Fruit fly (Drosophila melanogaster) whole organism, embryonic: ENCODE results near the gene CG43367.
A peak's percentile ranks its signal among the peaks of the same experiment; 100 is the strongest.

Experiments
- Blimp-1 ChIP-seq: fragments of 200-800 bp; sonication (Bioruptor generic); optimal IDR thresholded peaks from 3 replicates; lab custom pipeline; 2018; ENCODE audit warnings: missing biosample characterization, missing genetic modification characterization, mild to moderate bottlenecking, moderate library complexity, missing genetic modification reagents
- Bteb2 ChIP-seq: fragments of 200-800 bp; sonication (Bioruptor generic); optimal IDR thresholded peaks from 2 replicates; lab custom pipeline; 2016; ENCODE audit warnings: missing biosample characterization, missing genetic modification characterization
- CG10147 ChIP-seq: fragments of 200-800 bp; sonication (Bioruptor generic); optimal IDR thresholded peaks from 2 replicates; lab custom pipeline; 2019; ENCODE audit warnings: missing biosample characterization, mild to moderate bottlenecking, missing genetic modification characterization, moderate library complexity
- CG10462 ChIP-seq: fragments of 200-800 bp; sonication (Bioruptor generic); optimal IDR thresholded peaks from 2 replicates; lab custom pipeline; 2016; ENCODE audit warnings: missing biosample characterization, missing genetic modification characterization
- CG12299 ChIP-seq: fragments of 200-800 bp; sonication (Bioruptor generic); optimal IDR thresholded peaks from 2 replicates; lab custom pipeline; 2018; ENCODE audit warnings: missing biosample characterization, mild to moderate bottlenecking, missing genetic modification characterization
- CG12744 ChIP-seq: fragments of 200-800 bp; sonication (Bioruptor generic); optimal IDR thresholded peaks from 2 replicates; lab custom pipeline; 2016; ENCODE audit warnings: missing biosample characterization, missing genetic modification characterization
- CG13296 ChIP-seq: fragments of 200-800 bp; sonication (Bioruptor generic); optimal IDR thresholded peaks from 3 replicates; lab custom pipeline; 2018; ENCODE audit warnings: missing biosample characterization, mild to moderate bottlenecking, missing genetic modification characterization
- CG13424 ChIP-seq: fragments of 200-800 bp; sonication (Bioruptor generic); optimal IDR thresholded peaks from 2 replicates; lab custom pipeline; 2019; ENCODE audit warnings: missing biosample characterization, mild to moderate bottlenecking, missing genetic modification characterization, moderate library complexity
- CG15269 ChIP-seq: fragments of 200-800 bp; sonication (Bioruptor generic); optimal IDR thresholded peaks from 2 replicates; lab custom pipeline; 2018; ENCODE audit warnings: missing biosample characterization, mild to moderate bottlenecking, missing genetic modification characterization, moderate library complexity
- CG2678 ChIP-seq: fragments of 200-800 bp; sonication (Bioruptor generic); optimal IDR thresholded peaks from 3 replicates; lab custom pipeline; 2019; ENCODE audit warnings: missing biosample characterization, mild to moderate bottlenecking, missing genetic modification characterization, moderate library complexity
- CG2712 ChIP-seq: fragments of 200-800 bp; optimal IDR thresholded peaks from 3 replicates; lab custom pipeline; 2019; ENCODE audit warnings: missing biosample characterization, mild to moderate bottlenecking, missing genetic modification characterization, moderate library complexity
- CG4404 ChIP-seq: fragments of 200-800 bp; sonication (Bioruptor generic); IDR thresholded peaks from 2 replicates; pipeline ENCODE4 v1.3.6; 2022; ENCODE audit warnings: missing biosample characterization, missing genetic modification characterization
- CG5180 ChIP-seq: fragments of 200-800 bp; sonication (Bioruptor generic); optimal IDR thresholded peaks from 3 replicates; lab custom pipeline; 2017; ENCODE audit warnings: missing biosample characterization, missing genetic modification characterization, mild to moderate bottlenecking, moderate library complexity, missing genetic modification reagents
- CG6272 ChIP-seq: fragments of 200-800 bp; sonication (Bioruptor generic); IDR thresholded peaks from 2 replicates; pipeline ENCODE4 v1.3.6; 2022; ENCODE audit warnings: missing biosample characterization, missing genetic modification characterization
- CG7357 ChIP-seq: fragments of 200-800 bp; sonication (Bioruptor generic); IDR thresholded peaks from 3 replicates; pipeline ENCODE4 v1.3.6; 2022; ENCODE audit warnings: missing biosample characterization, missing genetic modification characterization
- CG8089 ChIP-seq: fragments of 200-800 bp; sonication (Bioruptor generic); optimal IDR thresholded peaks from 3 replicates; lab custom pipeline; 2016; ENCODE audit warnings: missing biosample characterization, missing genetic modification characterization
- CHES-1-like ChIP-seq: fragments of 200-800 bp; sonication (Bioruptor generic); optimal IDR thresholded peaks from 2 replicates; lab custom pipeline; 2016; ENCODE audit warnings: missing biosample characterization, missing genetic modification characterization
- CTCF ChIP-seq: fragments of 200-800 bp; sonication (Bioruptor generic); optimal IDR thresholded peaks from 2 replicates; lab custom pipeline; 2017; ENCODE audit warnings: missing biosample characterization, mild to moderate bottlenecking, missing genetic modification characterization, moderate library complexity
- Camta ChIP-seq: fragments of 200-800 bp; sonication (Bioruptor generic); optimal IDR thresholded peaks from 2 replicates; lab custom pipeline; 2016; ENCODE audit warnings: missing biosample characterization, missing genetic modification characterization
- Eip74EF ChIP-seq, 2 experiments: fragments of 200-800 bp in 1 of 2; fragments of >200 bp in 1 of 2; sonication (Bioruptor generic) in 1 of 2; optimal IDR thresholded peaks; 2 replicates each; lab custom pipeline; 2017 to 2019; ENCODE audit warnings: missing biosample characterization in 2 of 2, missing genetic modification characterization in 2 of 2, mild to moderate bottlenecking in 1 of 2, moderate library complexity in 1 of 2
- Ets65A ChIP-seq: fragments of 200-800 bp; sonication (Bioruptor generic); peaks from one replicate; lab custom pipeline; 2016; ENCODE audit warnings: missing biosample characterization, missing genetic modification characterization
- Fer3 ChIP-seq: fragments of 200-800 bp; sonication (Bioruptor generic); optimal IDR thresholded peaks from 2 replicates; lab custom pipeline; 2018; ENCODE audit warnings: missing biosample characterization, mild to moderate bottlenecking, missing genetic modification characterization, moderate library complexity
- Gug ChIP-seq: fragments of 200-800 bp; sonication (Bioruptor generic); IDR thresholded peaks from 4 replicates; pipeline ENCODE4 v1.3.6; 2022; ENCODE audit warnings: missing biosample characterization, missing genetic modification characterization
- HLH54F ChIP-seq: fragments of 200-800 bp; sonication (Bioruptor generic); optimal IDR thresholded peaks from 3 replicates; lab custom pipeline; 2016; ENCODE audit warnings: missing biosample characterization, missing genetic modification characterization
- Hr39 ChIP-seq: fragments of >200 bp; optimal IDR thresholded peaks from 2 replicates; lab custom pipeline; 2017
- Hsf ChIP-seq: fragments of 200-800 bp; sonication (Bioruptor generic); optimal IDR thresholded peaks from 3 replicates; lab custom pipeline; 2016; ENCODE audit warnings: missing biosample characterization, missing genetic modification characterization
- Kr ChIP-seq: fragments of 200-800 bp; sonication (Bioruptor generic); optimal IDR thresholded peaks from 2 replicates; lab custom pipeline; 2017; ENCODE audit warnings: missing biosample characterization, mild to moderate bottlenecking, missing genetic modification characterization
- Lhr ChIP-seq: fragments of 200-800 bp; sonication (Bioruptor generic); optimal IDR thresholded peaks from 3 replicates; lab custom pipeline; 2017; ENCODE audit warnings: mild to moderate bottlenecking, missing biosample characterization, missing genetic modification reagents, missing genetic modification characterization
- Max ChIP-seq: fragments of 200-800 bp; sonication (Bioruptor generic); optimal IDR thresholded peaks from 2 replicates; lab custom pipeline; 2016; ENCODE audit warnings: missing biosample characterization, mild to moderate bottlenecking, missing genetic modification characterization
- NC2β ChIP-seq: fragments of 200-800 bp; sonication (Bioruptor generic); optimal IDR thresholded peaks from 2 replicates; lab custom pipeline; 2016; ENCODE audit warnings: missing biosample characterization, missing genetic modification characterization
- NFAT ChIP-seq: fragments of 200-800 bp; sonication (Bioruptor generic); IDR thresholded peaks from 2 replicates; pipeline ENCODE4 v1.3.6; 2022; ENCODE audit warnings: missing biosample characterization, missing genetic modification characterization
- Opbp ChIP-seq: fragments of 200-800 bp; sonication (Bioruptor generic); IDR thresholded peaks from 3 replicates; pipeline ENCODE4 v1.3.6; 2022; ENCODE audit warnings: missing biosample characterization, missing genetic modification characterization; ENCODE audit not compliant: partially characterized antibody
- Rx ChIP-seq: fragments of 200-800 bp; sonication (Bioruptor generic); IDR thresholded peaks from 2 replicates; pipeline ENCODE4 v1.3.6; 2022; ENCODE audit warnings: missing biosample characterization, missing genetic modification characterization
- TFAM ChIP-seq: fragments of 200-800 bp; sonication (Bioruptor generic); optimal IDR thresholded peaks from 2 replicates; lab custom pipeline; 2017; ENCODE audit warnings: missing biosample characterization, missing genetic modification characterization, inconsistent platforms
- Trl ChIP-seq, 3 experiments: fragments of >200 bp in 2 of 3; fragments of 200-800 bp in 1 of 3; sonication (Bioruptor generic) in 1 of 3; optimal IDR thresholded peaks; 2 replicates in 1 of 3; 3 replicates in 2 of 3; lab custom pipeline; 2016 to 2017; ENCODE audit warnings: missing biosample characterization in 1 of 3, missing genetic modification characterization in 1 of 3
- corto ChIP-seq: fragments of 200-800 bp; sonication (Bioruptor generic); optimal IDR thresholded peaks from 2 replicates; lab custom pipeline; 2016; ENCODE audit warnings: missing biosample characterization, mild to moderate bottlenecking, missing genetic modification characterization, moderate library complexity
- croc ChIP-seq: fragments of 200-800 bp; sonication (Bioruptor generic); conservative IDR thresholded peaks from 3 replicates; pipeline ENCODE4 v1.3.6; 2022; ENCODE audit warnings: missing biosample characterization, missing genetic modification characterization
- disco-r ChIP-seq: fragments of 200-800 bp; sonication (Bioruptor generic); optimal IDR thresholded peaks from 2 replicates; lab custom pipeline; 2016; ENCODE audit warnings: missing biosample characterization, missing genetic modification characterization
- dpn ChIP-seq, 2 experiments: fragments of 200-800 bp; sonication (Bioruptor generic); optimal IDR thresholded peaks; 3 replicates each; lab custom pipeline; 2016; ENCODE audit warnings: missing biosample characterization in 2 of 2, missing genetic modification characterization in 2 of 2
- emc ChIP-seq: fragments of 200-800 bp; sonication (Bioruptor generic); optimal IDR thresholded peaks from 2 replicates; lab custom pipeline; 2016; ENCODE audit warnings: missing biosample characterization, missing genetic modification characterization
- ham ChIP-seq: fragments of 200-800 bp; sonication (Bioruptor generic); IDR thresholded peaks from 2 replicates; pipeline ENCODE4 v1.3.6; 2022; ENCODE audit warnings: missing biosample characterization, missing genetic modification characterization
- mirr ChIP-seq: fragments of 200-800 bp; sonication (Bioruptor generic); optimal IDR thresholded peaks from 3 replicates; lab custom pipeline; 2018; ENCODE audit warnings: missing biosample characterization, mild to moderate bottlenecking, missing genetic modification characterization
- nerfin-2 ChIP-seq: fragments of 200-800 bp; sonication (Bioruptor generic); IDR thresholded peaks from 2 replicates; pipeline ENCODE4 v1.3.6; 2022; ENCODE audit warnings: missing biosample characterization, missing genetic modification characterization; ENCODE audit not compliant: partially characterized antibody
- onecut ChIP-seq: fragments of 200-800 bp; sonication (Bioruptor generic); IDR thresholded peaks from 2 replicates; pipeline ENCODE4 v1.3.6; 2022; ENCODE audit warnings: missing biosample characterization, missing genetic modification characterization
- pros ChIP-seq: fragments of 200-800 bp; sonication (Bioruptor generic); optimal IDR thresholded peaks from 3 replicates; lab custom pipeline; 2019; ENCODE audit warnings: missing biosample characterization, mild to moderate bottlenecking, missing genetic modification characterization, moderate library complexity
- run ChIP-seq: fragments of 200-800 bp; sonication (Bioruptor generic); optimal IDR thresholded peaks from 3 replicates; lab custom pipeline; 2018; ENCODE audit warnings: missing biosample characterization, mild to moderate bottlenecking, missing genetic modification characterization
- schlank ChIP-seq: fragments of 200-800 bp; sonication (Bioruptor generic); optimal IDR thresholded peaks from 2 replicates; lab custom pipeline; 2018; ENCODE audit warnings: missing biosample characterization, mild to moderate bottlenecking, missing genetic modification characterization
- toy ChIP-seq: fragments of 200-800 bp; sonication (Bioruptor generic); IDR thresholded peaks from 2 replicates; pipeline ENCODE4 v1.3.6; 2022; ENCODE audit warnings: missing biosample characterization, missing genetic modification characterization
- unpg ChIP-seq: fragments of 200-800 bp; sonication (Bioruptor generic); optimal IDR thresholded peaks from 3 replicates; lab custom pipeline; 2018; ENCODE audit warnings: missing biosample characterization, mild to moderate bottlenecking, missing genetic modification characterization, moderate library complexity
- zen2 ChIP-seq: fragments of 200-800 bp; sonication (Bioruptor generic); IDR thresholded peaks from 3 replicates; pipeline ENCODE4 v1.3.6; 2022; ENCODE audit warnings: missing biosample characterization, missing genetic modification characterization; ENCODE audit not compliant: partially characterized antibody
- zfh2 ChIP-seq: fragments of 200-800 bp; sonication (Bioruptor generic); optimal IDR thresholded peaks from 2 replicates; lab custom pipeline; 2016; ENCODE audit warnings: missing biosample characterization, missing genetic modification characterization

Gene CG43367

DNA sequence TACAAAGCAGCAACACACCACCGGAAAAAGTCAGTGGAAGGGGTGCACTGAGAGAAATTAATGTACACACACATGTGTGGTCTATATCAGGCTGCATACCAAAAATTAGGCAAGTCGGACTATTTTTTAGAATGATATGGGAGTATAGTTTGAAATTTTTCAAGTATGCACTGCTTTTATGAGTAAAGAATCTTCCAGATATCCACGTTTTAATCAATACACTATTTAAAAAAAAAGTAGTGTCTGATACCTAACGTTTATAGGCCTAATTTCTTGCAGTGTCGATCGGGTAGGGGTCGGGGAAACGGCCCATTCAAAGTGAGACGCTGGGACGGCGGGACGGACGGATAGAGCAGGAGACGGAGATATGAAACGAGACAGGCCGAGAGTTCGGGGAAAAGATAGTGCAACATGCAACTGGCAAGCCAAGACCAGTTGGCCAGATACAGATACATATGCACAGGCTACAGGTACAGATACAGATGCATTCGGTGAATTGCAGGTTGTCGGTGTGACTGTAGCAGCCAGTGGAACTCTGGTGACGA, 36.6 kb downstream of the CG43367 start (continued):
- peak; percentile 78 for TF ChIP-seq disco-r (GFP tag; lab: Kevin White, UChicago)
- peak; percentile 78 for TF ChIP-seq CG6272 (GFP tag; lab: Robert Waterston, UW)
- TF ChIP-seq CG15269 (tag; lab: Kevin White, UChicago): peak; percentile 86
- TF ChIP-seq toy (GFP tag; lab: Robert Waterston, UW): no peak
- peak; percentile 99 for TF ChIP-seq Ets65A (GFP tag; lab: Kevin White, UChicago)
- peak; percentile 90 for TF ChIP-seq pros (GFP tag; lab: Kevin White, UChicago)
- TF ChIP-seq NC2β (GFP tag; lab: Kevin White, UChicago): peak; percentile 94
- no peak for TF ChIP-seq mirr (GFP tag; lab: Kevin White, UChicago)
- peak; percentile 75 for TF ChIP-seq CG10147
- TF ChIP-seq ham (GFP tag; lab: Robert Waterston, UW): no peak
- TF ChIP-seq zfh2: no peak
- peak; percentile 85 for TF ChIP-seq run (tag; lab: Kevin White, UChicago)
- no peak for TF ChIP-seq schlank (tag; lab: Kevin White, UChicago)
- TF ChIP-seq croc (GFP tag; lab: Robert Waterston, UW): peak; percentile 95
- no peak for TF ChIP-seq nerfin-2
- peak; percentile 94 for TF ChIP-seq Camta
- TF ChIP-seq CG12744 (GFP tag; lab: Kevin White, UChicago): peak; percentile 84
- peak; percentile 92 for TF ChIP-seq unpg (GFP tag; lab: Kevin White, UChicago)
- TF ChIP-seq Kr: peak; percentile 96
- TF ChIP-seq CG13424: peak; percentile 95
- TF ChIP-seq Max (GFP tag; lab: Kevin White, UChicago): peak; percentile 83
- peak; percentile 80 for TF ChIP-seq Fer3 (tag; lab: Kevin White, UChicago)
- peak; percentile 85 for TF ChIP-seq CG5180 (GFP tag; lab: Kevin White, UChicago)
- TF ChIP-seq onecut (GFP tag; lab: Robert Waterston, UW): peak; percentile 85
- TF ChIP-seq Rx: peak; percentile 84
- no peak for TF ChIP-seq Opbp (GFP tag; lab: Robert Waterston, UW)
- TF ChIP-seq CG2712 (tag; lab: Kevin White, UChicago): peak; percentile 98
- TF ChIP-seq TFAM (GFP tag; lab: Kevin White, UChicago): peak; percentile 85
- TF ChIP-seq CG2678 (tag; lab: Kevin White, UChicago): peak; percentile 94
- no peak for TF ChIP-seq NFAT (GFP tag; lab: Robert Waterston, UW)
- peak; percentile 83 for TF ChIP-seq CG7357
- peak; percentile 95 for TF ChIP-seq Hsf (GFP tag; lab: Kevin White, UChicago)
- TF ChIP-seq dpn (GFP tag; optimal IDR thresholded peaks at IDR 0.05; lab: Kevin White, UChicago): peak; percentile 91 to 93
- peak; percentile 81 for TF ChIP-seq Gug (GFP tag; lab: Robert Waterston, UW)
- TF ChIP-seq zen2: no peak
- TF ChIP-seq CG13296: peak; percentile 76
- TF ChIP-seq Blimp-1 (GFP tag; lab: Kevin White, UChicago): peak; percentile 94
- peak; percentile 81 for TF ChIP-seq Bteb2 (GFP tag; lab: Kevin White, UChicago)
- TF ChIP-seq Lhr: peak; percentile 89
- TF ChIP-seq HLH54F (GFP tag; lab: Kevin White, UChicago): peak; percentile 85
- TF ChIP-seq CHES-1-like: peak; percentile 89
- TF ChIP-seq corto (GFP tag; lab: Kevin White, UChicago): no peak
- peak; percentile 97 for TF ChIP-seq CG4404 (GFP tag; lab: Robert Waterston, UW)
- peak in 1 of 2 experiments; percentile 94 for TF ChIP-seq Eip74EF (GFP tag; optimal IDR thresholded peaks at IDR 0.05; lab: Kevin White, UChicago)
- peak; percentile 44 for TF ChIP-seq CTCF (GFP tag; lab: Kevin White, UChicago)
- peak; percentile 62 for TF ChIP-seq emc (GFP tag; lab: Kevin White, UChicago)
- peak; percentile 92 for TF ChIP-seq CG10462
- TF ChIP-seq CG12299: peak; percentile 80
- TF ChIP-seq Trl (optimal IDR thresholded peaks at IDR 0.05; lab: Kevin White, UChicago): no peak
- TF ChIP-seq Trl (GFP tag; optimal IDR thresholded peaks at IDR 0.05; lab: Kevin White, UChicago): peak; percentile 92
- no peak for TF ChIP-seq Hr39 (lab: Kevin White, UChicago)
- TF ChIP-seq CG8089 (GFP tag; lab: Kevin White, UChicago): peak; percentile 94
